Fruit fly (Drosophila melanogaster) Kc167 (cell line): Measurements from ENCODE around the gene Smyd4-2.

Experiments
- Sin3A ChIP-seq: fragments of >200 bp; optimal IDR thresholded peaks from 2 replicates; lab custom pipeline; 2018; ENCODE audit warnings: missing external identifiers
- h ChIP-seq: fragments of >200 bp; optimal IDR thresholded peaks from 3 replicates; lab custom pipeline; 2018; ENCODE audit warnings: missing external identifiers

DNA sequence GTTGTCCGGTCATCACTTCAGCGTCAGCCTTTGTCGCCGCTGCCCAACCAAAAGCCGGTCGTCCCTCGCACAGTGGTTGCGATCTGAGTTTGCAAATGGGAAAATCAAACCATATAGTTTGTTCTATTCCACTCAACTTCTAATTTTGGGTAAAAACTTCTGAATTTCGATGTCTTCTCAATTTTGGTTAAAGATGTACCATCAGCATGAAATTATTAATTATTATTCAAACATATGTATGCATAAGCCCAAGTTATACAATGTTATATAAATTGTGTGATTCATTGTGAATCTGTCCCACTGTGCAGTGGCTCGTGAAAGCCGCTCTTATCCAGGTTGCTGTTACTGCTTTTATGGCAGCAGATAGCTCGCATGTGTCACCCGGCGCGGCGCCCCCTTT, 40.9 kb upstream of the Smyd4-2 start:
- TF ChIP-seq Sin3A (lab: Kevin White, UChicago) (no peak), h (lab: Kevin White, UChicago) (no peak)
